Worm (Caenorhabditis elegans): ENCODE measurements around the gene srj-52.

DNA sequence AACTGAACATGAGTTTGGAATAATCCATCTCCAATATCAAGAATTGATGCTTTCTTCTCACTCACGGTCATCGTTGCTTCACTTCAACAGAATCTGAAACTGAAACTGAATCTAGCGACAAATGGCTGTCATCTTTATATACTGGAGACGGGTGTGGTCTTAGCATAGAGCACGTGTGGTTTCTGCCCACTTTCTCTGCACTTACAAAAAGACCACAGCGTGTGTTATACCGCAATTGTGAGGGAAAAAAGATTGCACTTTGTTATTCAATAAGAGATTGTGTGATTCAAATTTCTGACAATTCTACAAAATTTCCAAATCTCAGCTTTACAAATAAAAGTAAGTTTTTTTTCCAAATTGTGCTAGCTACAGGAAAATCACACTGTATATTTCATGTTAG is 49.7 kb downstream of the srj-52 start, which contains the start of gene F48G7.12:
- TF ChIP-seq snpc-4 (GFP tag; optimal IDR thresholded peaks at IDR 0.05) = no peak
- no peak for TF ChIP-seq snpc-4 (tag; optimal IDR thresholded peaks at IDR 0.05)
- TF ChIP-seq nhr-27 (tag; optimal IDR thresholded peaks at IDR 0.05) = no peak
- no peak for TF ChIP-seq ztf-6 (GFP tag; IDR thresholded peaks at IDR 0.05)
- TF ChIP-seq madf-6 (GFP tag; IDR thresholded peaks at IDR 0.05) = no peak
- TF ChIP-seq snpc-1.1 (tag; optimal IDR thresholded peaks at IDR 0.05; ENCODE audit: insufficient read depth) = no peak
- no peak for TF ChIP-seq hmg-20 (GFP tag; IDR thresholded peaks at IDR 0.05)
- TF ChIP-seq Y53F4B.3 (GFP tag; IDR thresholded peaks at IDR 0.05) = no peak

Data from whole organism, young adult.